Worm (Caenorhabditis elegans) whole organism, L1 larva: Measurements from ENCODE around the gene sdz-33.

Experiments used
- C16A3.4 ChIP-seq: fragments of 150-350 bp; optimal IDR thresholded peaks from 2 replicates; lab custom pipeline; 2014; ENCODE audit warnings: missing biosample characterization, missing genetic modification characterization
- F16B12.6 ChIP-seq: fragments of 150-350 bp; optimal IDR thresholded peaks from 2 replicates; lab custom pipeline; 2014; ENCODE audit warnings: missing biosample characterization, missing genetic modification characterization
- Y116A8C.19 ChIP-seq: sonication (generic microtip); optimal IDR thresholded peaks from 2 replicates; lab custom pipeline; 2016; ENCODE audit warnings: missing compliant biosample characterization, missing genetic modification characterization, borderline replicate concordance
- aha-1 ChIP-seq: fragments of 150-350 bp; optimal IDR thresholded peaks from 2 replicates; lab custom pipeline; 2014; ENCODE audit warnings: missing biosample characterization, missing genetic modification characterization
- alr-1 ChIP-seq: fragments of 200-800 bp; sonication (Bioruptor generic); optimal IDR thresholded peaks from 2 replicates; lab custom pipeline; 2018; ENCODE audit warnings: borderline replicate concordance, mild to moderate bottlenecking, missing genetic modification characterization, missing compliant biosample characterization
- aly-2 ChIP-seq: fragments of 150-350 bp; optimal IDR thresholded peaks from 2 replicates; lab custom pipeline; 2014; ENCODE audit warnings: missing biosample characterization, missing genetic modification characterization
- ama-1 ChIP-seq: fragments of 150-350 bp; optimal IDR thresholded peaks from 2 replicates; lab custom pipeline; 2014
- blmp-1 ChIP-seq: fragments of 150-350 bp; optimal IDR thresholded peaks from 2 replicates; lab custom pipeline; 2014; ENCODE audit warnings: missing biosample characterization, missing genetic modification characterization
- ceh-63 ChIP-seq: fragments of 200-800 bp; sonication (Bioruptor generic); optimal IDR thresholded peaks from 2 replicates; lab custom pipeline; 2018; ENCODE audit warnings: mild to moderate bottlenecking, missing genetic modification characterization, missing compliant biosample characterization
- ceh-82 ChIP-seq, 3 experiments: fragments of 150-350 bp in 1 of 3; sonication (generic microtip) in 2 of 3; optimal IDR thresholded peaks; 2 replicates each; lab custom pipeline; 2014 to 2017; ENCODE audit warnings: missing biosample characterization in 3 of 3, missing genetic modification characterization in 3 of 3
- ceh-88 ChIP-seq: fragments of 200-800 bp; sonication (Bioruptor generic); IDR thresholded peaks from 2 replicates; pipeline ENCODE4 v1.3.6; 2022; ENCODE audit warnings: missing genetic modification characterization, missing compliant biosample characterization
- ceh-90 ChIP-seq: sonication (generic microtip); optimal IDR thresholded peaks from 2 replicates; lab custom pipeline; 2016; ENCODE audit warnings: missing genetic modification characterization, missing compliant biosample characterization
- dpl-1 ChIP-seq, 3 experiments: fragments of 150-350 bp in 2 of 3; sonication (generic microtip) in 1 of 3; optimal IDR thresholded peaks; 2 replicates each; lab custom pipeline; 2014 to 2017; ENCODE audit warnings: missing biosample characterization in 3 of 3, missing genetic modification characterization in 3 of 3, missing genetic modification reagents in 3 of 3
- dsc-1 ChIP-seq: sonication (generic microtip); optimal IDR thresholded peaks from 2 replicates; lab custom pipeline; 2016; ENCODE audit warnings: mild to moderate bottlenecking, missing genetic modification characterization, missing compliant biosample characterization
- efl-1 ChIP-seq, 4 experiments: fragments of 150-350 bp; optimal IDR thresholded peaks in 3 of 4; peaks in 1 of 4; 1 replicate in 1 of 4; 2 replicates in 3 of 4; lab custom pipeline; 2014; ENCODE audit warnings: missing biosample characterization in 2 of 4, missing genetic modification characterization in 2 of 4, missing genetic modification reagents in 2 of 4
- egl-27 ChIP-seq, 2 experiments: fragments of 150-350 bp in 1 of 2; sonication (generic microtip); optimal IDR thresholded peaks; 3 replicates each; lab custom pipeline; 2017 to 2018; ENCODE audit warnings: missing biosample characterization in 2 of 2, missing genetic modification characterization in 2 of 2, missing genetic modification reagents in 2 of 2
- elt-2 ChIP-seq: sonication (generic microtip); optimal IDR thresholded peaks from 2 replicates; lab custom pipeline; 2016; ENCODE audit warnings: missing genetic modification characterization, mild to moderate bottlenecking, inconsistent platforms, missing compliant biosample characterization, missing genetic modification reagents
- ets-5 ChIP-seq: fragments of 200-800 bp; sonication (Bioruptor generic); IDR thresholded peaks from 2 replicates; pipeline ENCODE4 v1.3.6; 2022; ENCODE audit warnings: missing genetic modification characterization, missing compliant biosample characterization
- fkh-10 ChIP-seq: sonication (generic microtip); optimal IDR thresholded peaks from 2 replicates; lab custom pipeline; 2017; ENCODE audit warnings: missing biosample characterization, missing genetic modification reagents, missing genetic modification characterization
- fkh-4 ChIP-seq: sonication (generic microtip); optimal IDR thresholded peaks from 2 replicates; lab custom pipeline; 2016; ENCODE audit warnings: missing compliant biosample characterization, missing genetic modification characterization, borderline replicate concordance
- fos-1 ChIP-seq: fragments of 150-350 bp; optimal IDR thresholded peaks from 2 replicates; lab custom pipeline; 2014; ENCODE audit warnings: missing biosample characterization, missing genetic modification characterization
- hpl-2 ChIP-seq: fragments of 150-350 bp; optimal IDR thresholded peaks from 2 replicates; lab custom pipeline; 2014; ENCODE audit warnings: missing biosample characterization, missing genetic modification reagents, missing genetic modification characterization
- isw-1 ChIP-seq: fragments of 200-800 bp; sonication (Bioruptor generic); IDR thresholded peaks from 2 replicates; pipeline ENCODE4 v1.3.6; 2022; ENCODE audit warnings: missing genetic modification characterization, missing compliant biosample characterization
- jun-1 ChIP-seq: fragments of 150-350 bp; optimal IDR thresholded peaks from 2 replicates; lab custom pipeline; 2014; ENCODE audit warnings: missing biosample characterization, missing genetic modification reagents, missing genetic modification characterization
- lin-13 ChIP-seq: fragments of 150-350 bp; optimal IDR thresholded peaks from 2 replicates; lab custom pipeline; 2014; ENCODE audit warnings: missing biosample characterization, missing genetic modification reagents, missing genetic modification characterization
- lin-35 ChIP-seq, 2 experiments: fragments of 150-350 bp; optimal IDR thresholded peaks; 2 replicates each; lab custom pipeline; 2014; ENCODE audit warnings: missing biosample characterization in 2 of 2, missing genetic modification characterization in 2 of 2, missing genetic modification reagents in 2 of 2
- lin-39 ChIP-seq: fragments of 150-350 bp; optimal IDR thresholded peaks from 2 replicates; lab custom pipeline; 2014; ENCODE audit warnings: missing biosample characterization, missing genetic modification reagents, missing genetic modification characterization
- mdl-1 ChIP-seq, 2 experiments: fragments of 150-350 bp; optimal IDR thresholded peaks; 2 replicates each; lab custom pipeline; 2014 to 2017; ENCODE audit warnings: missing biosample characterization in 2 of 2, missing genetic modification characterization in 2 of 2, inconsistent platforms in 1 of 2
- mef-2 ChIP-seq: fragments of 150-350 bp; optimal IDR thresholded peaks from 2 replicates; lab custom pipeline; 2014; ENCODE audit warnings: missing biosample characterization, missing genetic modification characterization
- nhr-11 ChIP-seq: fragments of 150-350 bp; optimal IDR thresholded peaks from 2 replicates; lab custom pipeline; 2014; ENCODE audit warnings: missing biosample characterization, missing genetic modification characterization
- nhr-12 ChIP-seq: sonication (generic microtip); optimal IDR thresholded peaks from 2 replicates; lab custom pipeline; 2017; ENCODE audit warnings: missing biosample characterization, missing genetic modification characterization
- nhr-19 ChIP-seq: fragments of 200-800 bp; sonication (Bioruptor generic); conservative IDR thresholded peaks from 2 replicates; pipeline ENCODE4 v1.3.6; 2022; ENCODE audit warnings: missing genetic modification characterization, missing compliant biosample characterization
- nhr-71 ChIP-seq: sonication (generic microtip); optimal IDR thresholded peaks from 2 replicates; lab custom pipeline; 2016; ENCODE audit warnings: mild to moderate bottlenecking, missing genetic modification characterization, moderate library complexity, missing compliant biosample characterization
- nhr-76 ChIP-seq: sonication (generic microtip); optimal IDR thresholded peaks from 2 replicates; lab custom pipeline; 2017; ENCODE audit warnings: missing biosample characterization, missing genetic modification characterization
- nhr-90 ChIP-seq: sonication (generic microtip); optimal IDR thresholded peaks from 2 replicates; lab custom pipeline; 2016; ENCODE audit warnings: mild to moderate bottlenecking, missing genetic modification characterization, missing compliant biosample characterization; ENCODE audit not compliant: poor library complexity
- pax-3 ChIP-seq: fragments of 200-800 bp; sonication (Bioruptor generic); optimal IDR thresholded peaks from 2 replicates; lab custom pipeline; 2018; ENCODE audit warnings: mild to moderate bottlenecking, missing genetic modification characterization, moderate library complexity, missing compliant biosample characterization
- pqm-1 ChIP-seq: sonication (generic microtip); optimal IDR thresholded peaks from 3 replicates; lab custom pipeline; 2017; ENCODE audit warnings: missing biosample characterization, missing genetic modification characterization
- rnt-1 ChIP-seq: sonication (generic microtip); optimal IDR thresholded peaks from 2 replicates; lab custom pipeline; 2016; ENCODE audit warnings: mild to moderate bottlenecking, missing genetic modification characterization, moderate library complexity, missing compliant biosample characterization
- skn-1 ChIP-seq: fragments of 150-350 bp; optimal IDR thresholded peaks from 2 replicates; lab custom pipeline; 2014; ENCODE audit warnings: missing biosample characterization, missing genetic modification characterization
- snpc-4 ChIP-seq: fragments of 150-350 bp; optimal IDR thresholded peaks from 2 replicates; lab custom pipeline; 2014; ENCODE audit warnings: missing biosample characterization, missing genetic modification characterization
- sox-4 ChIP-seq: sonication (generic microtip); optimal IDR thresholded peaks from 2 replicates; lab custom pipeline; 2016; ENCODE audit warnings: missing genetic modification characterization, missing compliant biosample characterization
- sup-37 ChIP-seq: fragments of 200-800 bp; sonication (Bioruptor generic); optimal IDR thresholded peaks from 2 replicates; lab custom pipeline; 2018; ENCODE audit warnings: mild to moderate bottlenecking, missing genetic modification characterization, missing compliant biosample characterization
- unc-130 ChIP-seq: fragments of 150-350 bp; optimal IDR thresholded peaks from 2 replicates; lab custom pipeline; 2017; ENCODE audit warnings: missing biosample characterization, missing genetic modification characterization, inconsistent platforms
- unc-62 ChIP-seq: fragments of 150-350 bp; optimal IDR thresholded peaks from 2 replicates; lab custom pipeline; 2014; ENCODE audit warnings: missing biosample characterization, missing genetic modification reagents, missing genetic modification characterization
- unc-86 ChIP-seq: sonication (generic microtip); optimal IDR thresholded peaks from 2 replicates; lab custom pipeline; 2016; ENCODE audit warnings: missing genetic modification characterization, missing compliant biosample characterization
- vab-15 ChIP-seq: sonication (generic microtip); optimal IDR thresholded peaks from 2 replicates; lab custom pipeline; 2017; ENCODE audit warnings: missing genotype, mild to moderate bottlenecking, missing genetic modification characterization, missing compliant biosample characterization
- xbp-1 ChIP-seq: sonication (generic microtip); optimal IDR thresholded peaks from 2 replicates; lab custom pipeline; 2016; ENCODE audit warnings: missing genetic modification characterization, missing compliant biosample characterization
- zag-1 ChIP-seq: fragments of 150-350 bp; optimal IDR thresholded peaks from 2 replicates; lab custom pipeline; 2014; ENCODE audit warnings: missing biosample characterization, missing genetic modification characterization
- zip-4 ChIP-seq: fragments of 200-800 bp; sonication (Bioruptor generic); optimal IDR thresholded peaks from 2 replicates; lab custom pipeline; 2018; ENCODE audit warnings: mild to moderate bottlenecking, missing genetic modification characterization, moderate library complexity, missing compliant biosample characterization
- ztf-11 ChIP-seq, 2 experiments: sonication (generic microtip); optimal IDR thresholded peaks; 2 replicates each; lab custom pipeline; 2016 to 2017; ENCODE audit warnings: missing genetic modification characterization in 2 of 2, missing biosample characterization in 1 of 2, missing compliant biosample characterization in 1 of 2
- ztf-4 ChIP-seq: fragments of 150-350 bp; optimal IDR thresholded peaks from 2 replicates; lab custom pipeline; 2014; ENCODE audit warnings: missing biosample characterization, missing genetic modification characterization

The sdz-33 gene

ce11 chrIII:11935032-11935947, 28.0 kb downstream of the sdz-33 start (continued):
- TF ChIP-seq dsc-1 (tag; lab: Kevin White, UChicago) (peak; percentile 83), ztf-11 (tag; optimal IDR thresholded peaks at IDR 0.05; lab: Kevin White, UChicago) (no peak), nhr-71 (tag; lab: Kevin White, UChicago) (peak; percentile 66), aly-2 (tag; lab: Kevin White, UChicago) (no peak), ceh-82 (tag; optimal IDR thresholded peaks at IDR 0.05; lab: Kevin White, UChicago) (peak in 1 of 3 experiments; percentile 23), rnt-1 (tag; lab: Kevin White, UChicago) (peak; percentile 74), efl-1 (optimal IDR thresholded peaks at IDR 0.05; lab: Kevin White, UChicago) (no peak), efl-1 (GFP tag; optimal IDR thresholded peaks at IDR 0.05 in 1 of 2; lab: Kevin White, UChicago) (no peak), ztf-4 (tag; lab: Kevin White, UChicago) (no peak), fkh-10 (GFP tag; lab: Kevin White, UChicago) (no peak), fkh-4 (no peak), lin-39 (tag; lab: Kevin White, UChicago) (no peak), F16B12.6 (tag; lab: Kevin White, UChicago) (no peak), fos-1 (tag; lab: Kevin White, UChicago) (no peak), pax-3 (tag; lab: Kevin White, UChicago) (peak; percentile 49), nhr-90 (tag; lab: Kevin White, UChicago) (no peak), unc-86 (tag; lab: Kevin White, UChicago) (no peak), pqm-1 (tag; lab: Kevin White, UChicago) (no peak), unc-62 (GFP tag; lab: Kevin White, UChicago) (peak; percentile 44), isw-1 (GFP tag; lab: Robert Waterston, UW) (no peak), nhr-11 (tag; lab: Kevin White, UChicago) (no peak), sox-4 (tag; lab: Kevin White, UChicago) (no peak), nhr-76 (tag; lab: Kevin White, UChicago) (no peak), zag-1 (tag; lab: Kevin White, UChicago) (no peak), mdl-1 (tag; optimal IDR thresholded peaks at IDR 0.05; lab: Kevin White, UChicago) (no peak), snpc-4 (tag; lab: Kevin White, UChicago) (no peak), ama-1 (lab: Kevin White, UChicago) (peak; percentile 14), Y116A8C.19 (tag; lab: Kevin White, UChicago) (no peak), mef-2 (no peak), ceh-63 (no peak), egl-27 (tag; optimal IDR thresholded peaks at IDR 0.05; lab: Kevin White, UChicago) (no peak), lin-13 (GFP tag; lab: Kevin White, UChicago) (no peak), dpl-1 (GFP tag; optimal IDR thresholded peaks at IDR 0.05; lab: Kevin White, UChicago) (no peak), C16A3.4 (tag; lab: Kevin White, UChicago) (no peak), alr-1 (no peak), ceh-88 (no peak), unc-130 (no peak), nhr-12 (tag; lab: Kevin White, UChicago) (no peak), jun-1 (tag; lab: Kevin White, UChicago) (no peak), sup-37 (GFP tag; lab: Kevin White, UChicago) (peak; percentile 26), xbp-1 (tag; lab: Kevin White, UChicago) (peak; percentile 79), nhr-19 (GFP tag; lab: Robert Waterston, UW) (peak; percentile 42), vab-15 (tag; lab: Kevin White, UChicago) (no peak), elt-2 (tag; lab: Kevin White, UChicago) (no peak), skn-1 (tag; lab: Kevin White, UChicago) (no peak), hpl-2 (no peak), zip-4 (no peak), lin-35 (GFP tag; optimal IDR thresholded peaks at IDR 0.05; lab: Kevin White, UChicago) (peak in 1 of 2 experiments; percentile 15), blmp-1 (tag; lab: Kevin White, UChicago) (no peak), ets-5 (no peak), aha-1 (no peak), ceh-90 (tag; lab: Kevin White, UChicago) (no peak)
